Fruit fly (Drosophila melanogaster) whole organism, embryonic: ENCODE results near the gene org-1.

Experiments
- Aef1 ChIP-seq: fragments of 200-800 bp; sonication (Bioruptor generic); IDR thresholded peaks from 3 replicates; pipeline ENCODE4 v1.3.6; 2022; ENCODE audit warnings: missing biosample characterization, missing genetic modification characterization
- Awh ChIP-seq: fragments of 200-800 bp; sonication (Bioruptor generic); IDR thresholded peaks from 2 replicates; pipeline ENCODE4, ENCODE4 v1.3.6; 2022; ENCODE audit warnings: missing biosample characterization, missing genetic modification characterization
- CG10209 ChIP-seq: fragments of 200-800 bp; sonication (Bioruptor generic); optimal IDR thresholded peaks from 3 replicates; lab custom pipeline; 2017; ENCODE audit warnings: missing biosample characterization, mild to moderate bottlenecking, missing genetic modification characterization, missing genetic modification reagents
- CG11560 ChIP-seq: fragments of 200-800 bp; sonication (Bioruptor generic); IDR thresholded peaks from 3 replicates; pipeline ENCODE4 v1.3.6; 2022; ENCODE audit warnings: missing biosample characterization, missing genetic modification characterization
- CG12236 ChIP-seq: fragments of 200-800 bp; sonication (Bioruptor generic); optimal IDR thresholded peaks from 2 replicates; lab custom pipeline; 2016; ENCODE audit warnings: missing biosample characterization, missing genetic modification characterization
- CG14710 ChIP-seq: fragments of 200-800 bp; sonication (Bioruptor generic); optimal IDR thresholded peaks from 3 replicates; lab custom pipeline; 2019; ENCODE audit warnings: missing biosample characterization, mild to moderate bottlenecking, missing genetic modification characterization, moderate library complexity
- CG16863 ChIP-seq: fragments of 200-800 bp; sonication (Bioruptor generic); optimal IDR thresholded peaks from 3 replicates; lab custom pipeline; 2016; ENCODE audit warnings: missing biosample characterization, missing genetic modification characterization
- CG17829 ChIP-seq: fragments of 200-800 bp; optimal IDR thresholded peaks from 2 replicates; lab custom pipeline; 2019; ENCODE audit warnings: missing biosample characterization, mild to moderate bottlenecking, missing genetic modification characterization, moderate library complexity
- CG2678 ChIP-seq: fragments of 200-800 bp; sonication (Bioruptor generic); optimal IDR thresholded peaks from 3 replicates; lab custom pipeline; 2019; ENCODE audit warnings: missing biosample characterization, mild to moderate bottlenecking, missing genetic modification characterization, moderate library complexity
- CG31224 ChIP-seq: fragments of 200-800 bp; sonication (Bioruptor generic); IDR thresholded peaks from 2 replicates; pipeline ENCODE4 v1.3.6; 2022; ENCODE audit warnings: missing biosample characterization, missing genetic modification characterization
- CG33213 ChIP-seq: fragments of 200-800 bp; sonication (Bioruptor generic); optimal IDR thresholded peaks from 3 replicates; lab custom pipeline; 2016; ENCODE audit warnings: missing biosample characterization, missing genetic modification characterization
- CG34224 ChIP-seq: fragments of 200-800 bp; sonication (Bioruptor generic); IDR thresholded peaks from 3 replicates; pipeline ENCODE4 v1.3.6; 2022; ENCODE audit warnings: missing biosample characterization, missing genetic modification characterization; ENCODE audit not compliant: partially characterized antibody
- CG34422 ChIP-seq: fragments of 200-800 bp; sonication (Bioruptor generic); IDR thresholded peaks from 3 replicates; pipeline ENCODE4 v1.3.6; 2022; ENCODE audit warnings: missing biosample characterization, missing genetic modification characterization
- CG3847 ChIP-seq: fragments of 200-800 bp; sonication (Bioruptor generic); IDR thresholded peaks from 2 replicates; pipeline ENCODE4 v1.3.6; 2022; ENCODE audit warnings: missing biosample characterization, missing genetic modification characterization
- CG4282 ChIP-seq: fragments of 200-800 bp; sonication (Bioruptor generic); optimal IDR thresholded peaks from 2 replicates; lab custom pipeline; 2016; ENCODE audit warnings: missing biosample characterization, missing genetic modification characterization
- CG43689 ChIP-seq: fragments of 200-800 bp; sonication (Bioruptor generic); IDR thresholded peaks from 2 replicates; pipeline ENCODE4 v1.3.6; 2022; ENCODE audit warnings: missing biosample characterization, missing genetic modification characterization
- CG4617 ChIP-seq: fragments of 200-800 bp; sonication (Bioruptor generic); optimal IDR thresholded peaks from 3 replicates; lab custom pipeline; 2016; ENCODE audit warnings: missing biosample characterization, missing genetic modification characterization, borderline replicate concordance
- CG6689 ChIP-seq: fragments of 200-800 bp; sonication (Bioruptor generic); IDR thresholded peaks from 2 replicates; pipeline ENCODE4 v1.3.6; 2022; ENCODE audit warnings: missing biosample characterization, missing genetic modification characterization
- CG7357 ChIP-seq: fragments of 200-800 bp; sonication (Bioruptor generic); IDR thresholded peaks from 3 replicates; pipeline ENCODE4 v1.3.6; 2022; ENCODE audit warnings: missing biosample characterization, missing genetic modification characterization
- CG7745 ChIP-seq: fragments of 200-800 bp; sonication (Bioruptor generic); optimal IDR thresholded peaks from 2 replicates; lab custom pipeline; 2018; ENCODE audit warnings: missing biosample characterization, mild to moderate bottlenecking, missing genetic modification characterization, moderate library complexity
- CG7839 ChIP-seq: fragments of 200-800 bp; sonication (Bioruptor generic); optimal IDR thresholded peaks from 3 replicates; lab custom pipeline; 2018; ENCODE audit warnings: missing biosample characterization, mild to moderate bottlenecking, missing genetic modification characterization, moderate library complexity
- CG9215 ChIP-seq: fragments of 200-800 bp; sonication (Bioruptor generic); IDR thresholded peaks from 2 replicates; pipeline ENCODE4 v1.3.6; 2022; ENCODE audit warnings: missing biosample characterization, missing genetic modification characterization
- CG9727 ChIP-seq: fragments of 200-800 bp; sonication (Bioruptor generic); optimal IDR thresholded peaks from 3 replicates; lab custom pipeline; 2017; ENCODE audit warnings: missing biosample characterization, mild to moderate bottlenecking, missing genetic modification characterization
- CG9932 ChIP-seq: fragments of 200-800 bp; sonication (Bioruptor generic); IDR thresholded peaks from 2 replicates; pipeline ENCODE4 v1.3.6; 2022; ENCODE audit warnings: missing biosample characterization, missing genetic modification characterization
- Dfd ChIP-seq, 2 experiments: fragments of >200 bp; optimal IDR thresholded peaks; 2 replicates each; lab custom pipeline; 2017; ENCODE audit warnings: missing biosample characterization in 2 of 2, missing genetic modification characterization in 2 of 2
- Eip74EF ChIP-seq, 2 experiments: fragments of 200-800 bp in 1 of 2; fragments of >200 bp in 1 of 2; sonication (Bioruptor generic) in 1 of 2; optimal IDR thresholded peaks; 2 replicates each; lab custom pipeline; 2017 to 2019; ENCODE audit warnings: missing biosample characterization in 2 of 2, missing genetic modification characterization in 2 of 2, mild to moderate bottlenecking in 1 of 2, moderate library complexity in 1 of 2
- Fer1 ChIP-seq: fragments of 200-800 bp; sonication (Bioruptor generic); optimal IDR thresholded peaks from 2 replicates; lab custom pipeline; 2017; ENCODE audit warnings: missing biosample characterization, mild to moderate bottlenecking, missing genetic modification characterization
- HLH3B ChIP-seq: fragments of 200-800 bp; sonication (Bioruptor generic); IDR thresholded peaks from 2 replicates; pipeline ENCODE4 v1.3.6; 2022; ENCODE audit warnings: missing biosample characterization, missing genetic modification characterization
- Nf-YA ChIP-seq: fragments of 200-800 bp; sonication (Bioruptor generic); IDR thresholded peaks from 2 replicates; pipeline ENCODE4 v1.3.6; 2022; ENCODE audit warnings: missing biosample characterization, missing genetic modification characterization
- Nf-YB ChIP-seq: fragments of 200-800 bp; sonication (Bioruptor generic); optimal IDR thresholded peaks from 3 replicates; lab custom pipeline; 2019; ENCODE audit warnings: missing biosample characterization, mild to moderate bottlenecking, missing genetic modification characterization, moderate library complexity
- Nf-YC ChIP-seq: fragments of 200-800 bp; optimal IDR thresholded peaks from 3 replicates; lab custom pipeline; 2019; ENCODE audit warnings: missing biosample characterization, mild to moderate bottlenecking, missing genetic modification characterization, moderate library complexity
- Rfx ChIP-seq: fragments of 200-800 bp; sonication (Bioruptor generic); IDR thresholded peaks from 2 replicates; pipeline ENCODE4 v1.3.6; 2022; ENCODE audit warnings: missing biosample characterization, missing genetic modification characterization
- Sry-β ChIP-seq: fragments of 200-800 bp; sonication (Bioruptor generic); optimal IDR thresholded peaks from 2 replicates; lab custom pipeline; 2018; ENCODE audit warnings: missing biosample characterization, mild to moderate bottlenecking, missing genetic modification characterization, moderate library complexity
- abd-A ChIP-seq: fragments of 200-800 bp; sonication (Bioruptor generic); optimal IDR thresholded peaks from 3 replicates; lab custom pipeline; 2019; ENCODE audit warnings: missing biosample characterization, mild to moderate bottlenecking, missing genetic modification characterization, moderate library complexity
- ap ChIP-seq: fragments of 200-800 bp; sonication (Bioruptor generic); IDR thresholded peaks from 2 replicates; pipeline ENCODE4 v1.3.6; 2022; ENCODE audit warnings: missing biosample characterization, missing genetic modification characterization
- bbx ChIP-seq: fragments of 200-800 bp; sonication (Bioruptor generic); IDR thresholded peaks from 2 replicates; pipeline ENCODE4 v1.3.6; 2022; ENCODE audit warnings: missing biosample characterization, missing genetic modification characterization; ENCODE audit not compliant: partially characterized antibody
- croc ChIP-seq: fragments of 200-800 bp; sonication (Bioruptor generic); conservative IDR thresholded peaks from 3 replicates; pipeline ENCODE4 v1.3.6; 2022; ENCODE audit warnings: missing biosample characterization, missing genetic modification characterization
- eyg ChIP-seq: fragments of 200-800 bp; sonication (Bioruptor generic); optimal IDR thresholded peaks from 3 replicates; lab custom pipeline; 2016; ENCODE audit warnings: missing biosample characterization, missing genetic modification characterization
- ftz-f1 ChIP-seq: fragments of 200-800 bp; sonication (Bioruptor generic); optimal IDR thresholded peaks from 2 replicates; lab custom pipeline; 2016; ENCODE audit warnings: missing biosample characterization, missing genetic modification characterization
- grau ChIP-seq: fragments of 200-800 bp; optimal IDR thresholded peaks from 3 replicates; lab custom pipeline; 2019; ENCODE audit warnings: missing biosample characterization, mild to moderate bottlenecking, missing genetic modification characterization, moderate library complexity
- hth ChIP-seq: fragments of >200 bp; optimal IDR thresholded peaks from 2 replicates; lab custom pipeline; 2017; ENCODE audit warnings: inconsistent platforms
- kni ChIP-seq: fragments of 200-800 bp; sonication (Bioruptor generic); optimal IDR thresholded peaks from 3 replicates; lab custom pipeline; 2017; ENCODE audit warnings: mild to moderate bottlenecking, missing biosample characterization, missing genetic modification reagents, missing genetic modification characterization
- knrl ChIP-seq: fragments of 200-800 bp; sonication (Bioruptor generic); IDR thresholded peaks from 3 replicates; pipeline ENCODE4 v1.3.6; 2022; ENCODE audit warnings: missing biosample characterization, missing genetic modification characterization; ENCODE audit not compliant: partially characterized antibody
- lab ChIP-seq: fragments of 200-800 bp; sonication (Bioruptor generic); optimal IDR thresholded peaks from 3 replicates; lab custom pipeline; 2017; ENCODE audit warnings: missing biosample characterization, missing genetic modification characterization, mild to moderate bottlenecking, moderate library complexity, missing genetic modification reagents
- oc ChIP-seq: fragments of 200-800 bp; sonication (Bioruptor generic); optimal IDR thresholded peaks from 2 replicates; lab custom pipeline; 2018; ENCODE audit warnings: missing biosample characterization, mild to moderate bottlenecking, missing genetic modification characterization, moderate library complexity
- pros ChIP-seq: fragments of 200-800 bp; sonication (Bioruptor generic); optimal IDR thresholded peaks from 3 replicates; lab custom pipeline; 2019; ENCODE audit warnings: missing biosample characterization, mild to moderate bottlenecking, missing genetic modification characterization, moderate library complexity
- sima ChIP-seq: fragments of 200-800 bp; sonication (Bioruptor generic); optimal IDR thresholded peaks from 2 replicates; lab custom pipeline; 2016; ENCODE audit warnings: missing biosample characterization, missing genetic modification characterization
- unc-4 ChIP-seq: fragments of 200-800 bp; sonication (Bioruptor generic); IDR thresholded peaks from 2 replicates; pipeline ENCODE4 v1.3.6; 2022; ENCODE audit warnings: missing biosample characterization, missing genetic modification characterization; ENCODE audit not compliant: partially characterized antibody
- wor ChIP-seq: fragments of 200-800 bp; sonication (Bioruptor generic); IDR thresholded peaks from 2 replicates; pipeline ENCODE4 v1.3.6; 2022; ENCODE audit warnings: missing biosample characterization, missing genetic modification characterization

Gene org-1

DNA sequence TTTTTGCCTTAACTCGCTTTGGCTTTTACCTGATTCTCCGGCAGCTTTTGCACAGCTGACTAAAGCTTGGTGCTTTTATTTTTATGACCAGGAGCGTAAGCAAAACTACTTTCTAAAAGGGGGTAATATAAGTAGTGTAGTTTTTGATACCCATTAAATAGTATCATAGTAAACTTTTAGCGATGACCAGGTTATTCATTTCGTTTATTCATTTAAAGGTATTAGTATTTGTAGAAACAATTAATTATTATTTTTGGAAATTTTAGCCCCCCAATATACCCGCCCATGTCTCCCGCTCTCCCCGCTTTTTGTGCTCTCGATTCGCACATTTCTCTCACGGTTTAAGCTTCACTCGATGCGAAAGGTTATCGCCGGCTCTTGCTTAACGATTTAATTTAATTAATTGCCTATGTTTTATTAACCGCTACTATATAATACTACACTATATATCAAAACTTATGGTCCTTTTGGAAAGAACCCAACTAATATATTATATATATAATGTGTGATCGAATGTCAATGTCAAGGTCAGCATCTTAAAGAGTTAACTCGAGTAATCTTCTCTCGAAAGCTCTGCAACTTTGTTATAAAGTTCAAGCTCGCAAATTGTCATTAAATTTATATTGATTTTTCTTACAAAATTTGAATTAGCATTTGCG is 9.6 kb upstream of the org-1 start, which contains the start of gene Sptr (continued):
- no peak for TF ChIP-seq unc-4
- peak; percentile 96 for TF ChIP-seq Rfx (GFP tag; lab: Robert Waterston, UW)
- no peak for TF ChIP-seq bbx
- TF ChIP-seq Aef1 (GFP tag; lab: Robert Waterston, UW): peak; percentile 85
- peak; percentile 92 for TF ChIP-seq HLH3B (GFP tag; lab: Robert Waterston, UW)
- peak; percentile 68 for TF ChIP-seq Nf-YB (GFP tag; lab: Kevin White, UChicago)
- TF ChIP-seq CG14710: peak; percentile 38
- peak; percentile 41; the same call in 1 of the 3 replicates for TF ChIP-seq croc
- TF ChIP-seq kni (GFP tag; lab: Kevin White, UChicago): no peak
- peak; percentile 16 for TF ChIP-seq sima (GFP tag; lab: Kevin White, UChicago)
- peak; percentile 94 for TF ChIP-seq CG2678
- peak; percentile 62; the same call in 2 of the 3 replicates for TF ChIP-seq CG11560 (tag; lab: Robert Waterston, UW)
- TF ChIP-seq CG4617: peak; percentile 25
- TF ChIP-seq CG16863 (GFP tag; lab: Kevin White, UChicago): peak; percentile 57
- peak; percentile 73 for TF ChIP-seq CG7357 (GFP tag; lab: Robert Waterston, UW)
- TF ChIP-seq CG12236 (GFP tag; lab: Kevin White, UChicago): no peak
- TF ChIP-seq CG9727: peak; percentile 86
- TF ChIP-seq ap (GFP tag; lab: Robert Waterston, UW): peak; percentile 80
- TF ChIP-seq Eip74EF (GFP tag; optimal IDR thresholded peaks at IDR 0.05; lab: Kevin White, UChicago): peak in 1 of 2 experiments; percentile 82
- peak; percentile 86 for TF ChIP-seq CG9215 (GFP tag; lab: Robert Waterston, UW)
- peak; percentile 95 for TF ChIP-seq Fer1 (GFP tag; lab: Kevin White, UChicago)
- peak; percentile 64 for TF ChIP-seq oc
- TF ChIP-seq CG9932 (GFP tag; lab: Robert Waterston, UW): peak; percentile 92
- peak; percentile 89 for TF ChIP-seq CG6689 (GFP tag; lab: Robert Waterston, UW)
- TF ChIP-seq CG4282 (GFP tag; lab: Kevin White, UChicago): peak; percentile 7
- no peak for TF ChIP-seq CG34224 (GFP tag; lab: Robert Waterston, UW)
- peak; percentile 67 for TF ChIP-seq wor
- TF ChIP-seq CG31224: peak; percentile 82
- peak; percentile 62 for TF ChIP-seq CG33213 (GFP tag; lab: Kevin White, UChicago)
- TF ChIP-seq hth (lab: Kevin White, UChicago): no peak
- TF ChIP-seq Sry-β (GFP tag; lab: Kevin White, UChicago): no peak
- TF ChIP-seq CG3847 (GFP tag; lab: Robert Waterston, UW): peak; percentile 92
- peak; percentile 77 for TF ChIP-seq Nf-YA (GFP tag; lab: Robert Waterston, UW)
- TF ChIP-seq lab (GFP tag; lab: Kevin White, UChicago): peak; percentile 96
- TF ChIP-seq CG10209 (GFP tag; lab: Kevin White, UChicago): peak; percentile 87
- TF ChIP-seq ftz-f1: peak; percentile 54
- TF ChIP-seq Awh (GFP tag; lab: Robert Waterston, UW): peak; percentile 88
- peak; percentile 92 for TF ChIP-seq CG7839 (tag; lab: Kevin White, UChicago)
- no peak for TF ChIP-seq CG7745
- no peak for TF ChIP-seq knrl (GFP tag; lab: Robert Waterston, UW)
- TF ChIP-seq CG34422 (GFP tag; lab: Robert Waterston, UW): peak; percentile 88
- TF ChIP-seq CG17829: peak; percentile 80
- peak; percentile 67 for TF ChIP-seq eyg
- TF ChIP-seq Nf-YC (tag; lab: Kevin White, UChicago): peak; percentile 80
- TF ChIP-seq CG43689 (GFP tag; lab: Robert Waterston, UW): peak; percentile 44; the same call in 1 of the 2 replicates
- peak; percentile 66 for TF ChIP-seq abd-A (tag; lab: Kevin White, UChicago)
- TF ChIP-seq pros: no peak
- peak; percentile 91 for TF ChIP-seq grau (tag; lab: Kevin White, UChicago)
- TF ChIP-seq Dfd (GFP tag; optimal IDR thresholded peaks at IDR 0.05; lab: Kevin White, UChicago): no peak
